Worm (Caenorhabditis elegans) whole organism, late embryonic: Measurements from ENCODE around the gene srbc-40.

Source experiments
- C38D4.7 ChIP-seq: fragments of 200-800 bp; sonication (Bioruptor generic); optimal IDR thresholded peaks from 2 replicates; lab custom pipeline; 2018; ENCODE audit warnings: mild to moderate bottlenecking, missing genetic modification characterization, moderate library complexity, missing compliant biosample characterization
- F13H6.1 ChIP-seq: sonication (generic microtip); optimal IDR thresholded peaks from 2 replicates; lab custom pipeline; 2016; ENCODE audit warnings: missing genetic modification characterization, missing compliant biosample characterization
- T23F11.4 ChIP-seq: fragments of 200-800 bp; sonication (Bioruptor generic); optimal IDR thresholded peaks from 2 replicates; lab custom pipeline; 2018; ENCODE audit warnings: mild to moderate bottlenecking, missing genetic modification characterization, missing compliant biosample characterization
- ahr-1 ChIP-seq: sonication (generic microtip); optimal IDR thresholded peaks from 2 replicates; lab custom pipeline; 2016; ENCODE audit warnings: missing genetic modification characterization, missing compliant biosample characterization
- ceh-18 ChIP-seq: sonication (generic microtip); optimal IDR thresholded peaks from 2 replicates; lab custom pipeline; 2016; ENCODE audit warnings: missing genetic modification characterization, missing compliant biosample characterization
- ceh-19 ChIP-seq: fragments of 200-800 bp; sonication (Bioruptor generic); optimal IDR thresholded peaks from 2 replicates; lab custom pipeline; 2018; ENCODE audit warnings: mild to moderate bottlenecking, missing genetic modification characterization, missing compliant biosample characterization
- ceh-2 ChIP-seq: sonication (generic microtip); optimal IDR thresholded peaks from 2 replicates; lab custom pipeline; 2016; ENCODE audit warnings: missing genotype, missing genetic modification characterization, missing compliant biosample characterization
- ceh-24 ChIP-seq: sonication (generic microtip); optimal IDR thresholded peaks from 2 replicates; lab custom pipeline; 2016; ENCODE audit warnings: mild to moderate bottlenecking, missing genetic modification characterization, missing compliant biosample characterization
- ceh-30 ChIP-seq: fragments of 150-350 bp; optimal IDR thresholded peaks from 2 replicates; lab custom pipeline; 2014; ENCODE audit warnings: missing biosample characterization, missing genetic modification characterization
- ceh-45 ChIP-seq: fragments of 200-800 bp; sonication (Bioruptor generic); IDR thresholded peaks from 2 replicates; pipeline ENCODE4 v1.3.6; 2022; ENCODE audit warnings: missing genetic modification reagents, missing genetic modification characterization, missing compliant biosample characterization
- ceh-48 ChIP-seq: sonication (generic microtip); optimal IDR thresholded peaks from 2 replicates; lab custom pipeline; 2016; ENCODE audit warnings: missing genetic modification characterization, inconsistent platforms, missing compliant biosample characterization
- ceh-6 ChIP-seq: fragments of 200-800 bp; sonication (Bioruptor generic); optimal IDR thresholded peaks from 2 replicates; lab custom pipeline; 2018; ENCODE audit warnings: mild to moderate bottlenecking, missing genetic modification characterization, missing compliant biosample characterization
- dmd-4 ChIP-seq: sonication (generic microtip); optimal IDR thresholded peaks from 2 replicates; lab custom pipeline; 2016; ENCODE audit warnings: borderline replicate concordance, missing genetic modification characterization, missing compliant biosample characterization
- dve-1 ChIP-seq: sonication (generic microtip); optimal IDR thresholded peaks from 2 replicates; lab custom pipeline; 2017; ENCODE audit warnings: antibody characterized with exemption, mild to moderate bottlenecking, missing genetic modification characterization, missing compliant biosample characterization
- ets-4 ChIP-seq: sonication (generic microtip); optimal IDR thresholded peaks from 2 replicates; lab custom pipeline; 2016; ENCODE audit warnings: missing genetic modification characterization, missing compliant biosample characterization
- fax-1 ChIP-seq: sonication (generic microtip); optimal IDR thresholded peaks from 2 replicates; lab custom pipeline; 2016; ENCODE audit warnings: missing genotype, missing genetic modification characterization, missing compliant biosample characterization
- gmeb-2 ChIP-seq: sonication (generic microtip); optimal IDR thresholded peaks from 2 replicates; lab custom pipeline; 2016; ENCODE audit warnings: missing genetic modification characterization, inconsistent platforms, missing compliant biosample characterization
- hlh-13 ChIP-seq: fragments of 200-800 bp; sonication (Bioruptor generic); optimal IDR thresholded peaks from 2 replicates; lab custom pipeline; 2018; ENCODE audit warnings: mild to moderate bottlenecking, missing genetic modification characterization, missing compliant biosample characterization
- hlh-30 ChIP-seq: sonication (generic microtip); optimal IDR thresholded peaks from 2 replicates; lab custom pipeline; 2017; ENCODE audit warnings: antibody characterized with exemption, missing genetic modification characterization, missing compliant biosample characterization; ENCODE audit not compliant: insufficient read depth
- lim-6 ChIP-seq: sonication (generic microtip); optimal IDR thresholded peaks from 2 replicates; lab custom pipeline; 2016; ENCODE audit warnings: missing genetic modification characterization, missing compliant biosample characterization
- nfya-1 ChIP-seq: sonication (generic microtip); optimal IDR thresholded peaks from 2 replicates; lab custom pipeline; 2017; ENCODE audit warnings: missing genetic modification characterization, mild to moderate bottlenecking, missing compliant biosample characterization, antibody characterized with exemption, moderate library complexity
- nhr-11 ChIP-seq: fragments of 150-350 bp; optimal IDR thresholded peaks from 2 replicates; lab custom pipeline; 2014; ENCODE audit warnings: missing biosample characterization, missing genetic modification characterization
- pat-9 ChIP-seq: fragments of 200-800 bp; sonication (Bioruptor generic); optimal IDR thresholded peaks from 2 replicates; lab custom pipeline; 2018; ENCODE audit warnings: mild to moderate bottlenecking, missing genetic modification characterization, moderate library complexity, missing compliant biosample characterization
- pax-1 ChIP-seq: fragments of 150-350 bp; optimal IDR thresholded peaks from 2 replicates; lab custom pipeline; 2014; ENCODE audit warnings: missing biosample characterization, missing genetic modification characterization
- pha-2 ChIP-seq: sonication (generic microtip); optimal IDR thresholded peaks from 2 replicates; lab custom pipeline; 2017; ENCODE audit warnings: mild to moderate bottlenecking, missing genetic modification characterization, missing compliant biosample characterization
- pqm-1 ChIP-seq: sonication (generic microtip); optimal IDR thresholded peaks from 2 replicates; lab custom pipeline; 2016; ENCODE audit warnings: missing genetic modification characterization, missing compliant biosample characterization
- pros-1 ChIP-seq: fragments of 150-350 bp; optimal IDR thresholded peaks from 2 replicates; lab custom pipeline; 2014; ENCODE audit warnings: missing biosample characterization, missing genetic modification reagents, missing genetic modification characterization
- ref-2 ChIP-seq: sonication (generic microtip); optimal IDR thresholded peaks from 2 replicates; lab custom pipeline; 2016; ENCODE audit warnings: missing genetic modification characterization, missing compliant biosample characterization
- sdc-2 ChIP-seq: sonication (generic microtip); optimal IDR thresholded peaks from 2 replicates; lab custom pipeline; 2016; ENCODE audit warnings: missing genotype, missing genetic modification characterization, missing compliant biosample characterization
- sox-2 ChIP-seq: fragments of 200-800 bp; sonication (Bioruptor generic); IDR thresholded peaks from 2 replicates; pipeline ENCODE4 v1.3.6; 2022; ENCODE audit warnings: missing genetic modification reagents, missing genetic modification characterization, missing compliant biosample characterization
- unc-3 ChIP-seq, 2 experiments: fragments of 200-800 bp in 1 of 2; sonication (Bioruptor generic) in 1 of 2; sonication (generic microtip) in 1 of 2; conservative IDR thresholded peaks in 1 of 2; optimal IDR thresholded peaks in 1 of 2; 2 replicates each; pipeline versions ENCODE4 v1.3.6 to Lab custom; 2016 to 2022; ENCODE audit warnings: missing compliant biosample characterization in 2 of 2, missing genetic modification characterization in 2 of 2, missing genetic modification reagents in 1 of 2
- unc-86 ChIP-seq: sonication (generic microtip); optimal IDR thresholded peaks from 2 replicates; lab custom pipeline; 2016; ENCODE audit warnings: missing genetic modification characterization, missing compliant biosample characterization
- zip-5 ChIP-seq: sonication (generic microtip); optimal IDR thresholded peaks from 2 replicates; lab custom pipeline; 2016; ENCODE audit warnings: missing genetic modification characterization, missing compliant biosample characterization

srbc-40 gene

DNA sequence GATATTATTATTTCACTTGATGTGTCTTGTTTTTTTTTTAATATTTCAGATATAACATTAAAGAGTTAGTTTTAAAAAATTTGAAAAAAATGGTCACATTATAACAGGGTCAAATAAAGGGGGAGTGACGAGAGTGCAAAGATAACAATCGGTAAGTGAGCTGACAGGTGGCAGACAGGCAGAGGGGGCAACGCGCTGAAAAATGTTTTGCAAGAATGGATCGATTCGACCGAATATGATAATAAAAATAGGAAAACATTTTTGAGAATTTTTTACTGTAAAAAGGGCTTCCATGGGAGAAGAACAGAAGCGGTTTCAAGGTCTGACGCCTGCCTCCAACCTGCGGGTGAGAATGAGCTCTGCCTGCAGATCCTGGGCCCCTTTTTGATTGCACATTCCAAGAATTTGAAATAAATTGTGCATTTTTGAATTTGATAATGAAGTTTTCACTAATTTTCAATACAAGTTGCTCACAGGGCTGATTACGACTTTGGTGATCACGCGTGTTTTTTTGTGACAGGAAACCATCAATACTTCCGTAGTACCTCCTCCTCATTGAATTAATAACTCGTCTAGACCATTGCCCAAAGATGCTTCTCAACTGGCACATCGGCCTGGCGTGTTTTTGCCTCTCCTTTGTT is 20.0 kb downstream of the srbc-40 start, which contains the start of the genes ugt-29 and srx-5:
Gene ugt-29, minus strand, starts transcription at position 101 of the 641 bp plus-strand sequence.
Gene srx-5, plus strand, starts transcription at position 591 of the 641 bp plus-strand sequence.
- no peak for TF ChIP-seq pat-9

ce11 chrV:699051-699450 is 20.6 kb downstream of the srbc-40 start:
- TF ChIP-seq ceh-6 (no peak), dmd-4 (no peak), nfya-1 (tag; lab: Kevin White, UChicago) (no peak), ceh-45 (GFP tag; lab: Robert Waterston, UW) (no peak), ets-4 (no peak), hlh-13 (GFP tag; lab: Kevin White, UChicago) (no peak), sdc-2 (tag; lab: Kevin White, UChicago) (no peak), unc-86 (tag; lab: Kevin White, UChicago) (no peak), ceh-18 (no peak), zip-5 (tag; lab: Kevin White, UChicago) (no peak), ceh-24 (tag; lab: Kevin White, UChicago) (no peak), nhr-11 (tag; lab: Kevin White, UChicago) (no peak), pqm-1 (tag; lab: Kevin White, UChicago) (no peak)

- no peak for TF ChIP-seq ahr-1
- TF ChIP-seq pqm-1 (tag; lab: Kevin White, UChicago) = no peak
- TF ChIP-seq T23F11.4 = no peak
- TF ChIP-seq ceh-2 (tag; lab: Kevin White, UChicago) = no peak
Measured at ce11 chrV:695914-696313, 23.7 kb downstream of the srbc-40 start, which contains the start of gene srj-52. Gene srj-52 (minus strand): TSS chrV:696014.

DNA sequence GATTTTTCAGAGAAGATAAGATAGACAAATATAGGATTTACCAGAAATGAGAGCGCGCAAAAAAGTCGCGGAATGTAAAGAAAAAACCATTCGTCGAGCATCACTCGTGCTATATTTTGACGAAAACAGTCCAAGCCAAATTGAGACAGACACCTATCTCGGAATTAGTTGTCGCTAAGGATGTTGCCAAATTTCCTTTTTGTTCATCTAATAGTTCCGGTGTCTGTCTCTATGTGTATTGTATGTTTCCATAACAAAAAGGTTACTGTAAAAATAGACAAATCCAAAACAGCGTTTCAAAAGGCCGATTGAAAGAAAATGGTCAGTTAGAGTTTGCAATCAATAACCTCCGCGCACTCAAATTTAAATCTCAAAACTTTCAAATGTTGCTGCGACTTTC is 25.0 kb downstream of the srbc-40 start, which contains the start of gene srj-53:
Gene srj-53, minus strand, starts transcription at position 101 of the 400 bp plus-strand sequence.
- no peak for TF ChIP-seq ceh-48
- no peak for TF ChIP-seq sox-2 (GFP tag; lab: Robert Waterston, UW)
- TF ChIP-seq pax-1 = no peak
- TF ChIP-seq dmd-4 = no peak
- no peak for TF ChIP-seq unc-3 (GFP tag; conservative IDR thresholded peaks at IDR 0.05; lab: Robert Waterston, UW)
- no peak for TF ChIP-seq unc-3 (tag; optimal IDR thresholded peaks at IDR 0.05; lab: Kevin White, UChicago)
- no peak for TF ChIP-seq hlh-30 (tag; lab: Kevin White, UChicago)
- no peak for TF ChIP-seq ceh-19
- TF ChIP-seq fax-1 (tag; lab: Kevin White, UChicago) = no peak
- TF ChIP-seq F13H6.1 = no peak
- TF ChIP-seq ref-2 (tag; lab: Kevin White, UChicago) = no peak
- no peak for TF ChIP-seq ceh-30 (tag; lab: Kevin White, UChicago)
- no peak for TF ChIP-seq pha-2 (tag; lab: Kevin White, UChicago)
- no peak for TF ChIP-seq pros-1 (tag; lab: Kevin White, UChicago)
- TF ChIP-seq dve-1 = no peak

- no peak for TF ChIP-seq pat-9
- TF ChIP-seq lim-6 (tag; lab: Kevin White, UChicago) = no peak
- no peak for TF ChIP-seq ceh-45 (GFP tag; lab: Robert Waterston, UW)
- TF ChIP-seq gmeb-2 (tag; lab: Kevin White, UChicago) = no peak
- TF ChIP-seq C38D4.7 (GFP tag; lab: Kevin White, UChicago) = no peak
- TF ChIP-seq, all 69 proteins: peak for 0
Measured at ce11 chrV:692720-693422, 26.8 kb downstream of the srbc-40 start, which contains the start of gene srx-4. Gene srx-4 (minus strand): TSS chrV:692770.
